Worm (Caenorhabditis elegans): ENCODE results near the gene Y39B6A.34.

ce11 chrV:18960072-18960471 lies 40.7 kb upstream of the Y39B6A.34 start, which contains the start of gene ztf-20:
- no peak for TF ChIP-seq flt-1 (GFP tag; IDR thresholded peaks at IDR 0.05)
- TF ChIP-seq pes-1 (GFP tag; IDR thresholded peaks at IDR 0.05): no peak
- no peak for TF ChIP-seq ama-1 (optimal IDR thresholded peaks at IDR 0.05)
- no peak for TF ChIP-seq F13C5.2 (tag; optimal IDR thresholded peaks at IDR 0.05)
- TF ChIP-seq tra-4 (tag; optimal IDR thresholded peaks at IDR 0.05): no peak
- TF ChIP-seq scrt-1 (GFP tag; IDR thresholded peaks at IDR 0.05): no peak
- TF ChIP-seq aly-1 (tag; optimal IDR thresholded peaks at IDR 0.05): no peak
- TF ChIP-seq hmbx-1 (tag; optimal IDR thresholded peaks at IDR 0.05): no peak
- TF ChIP-seq tbx-11 (GFP tag; IDR thresholded peaks at IDR 0.05): no peak
- TF ChIP-seq hnd-1 (tag; optimal IDR thresholded peaks at IDR 0.05): no peak
- no peak for TF ChIP-seq ets-7 (tag; optimal IDR thresholded peaks at IDR 0.05)

Measured in whole organism, early embryonic.